Fruit fly (Drosophila melanogaster) whole organism, embryonic: ENCODE data around the gene Lim3.
A peak's percentile ranks its signal among the peaks of the same experiment; 100 is the strongest.

Experiments used
- Bgb ChIP-seq: fragments of 200-800 bp; sonication (Bioruptor generic); IDR thresholded peaks from 2 replicates; pipeline ENCODE4 v1.3.6; 2022; ENCODE audit warnings: missing biosample characterization, missing genetic modification characterization; ENCODE audit not compliant: partially characterized antibody
- CG10209 ChIP-seq: fragments of 200-800 bp; sonication (Bioruptor generic); optimal IDR thresholded peaks from 3 replicates; lab custom pipeline; 2017; ENCODE audit warnings: missing biosample characterization, mild to moderate bottlenecking, missing genetic modification characterization, missing genetic modification reagents
- CG12236 ChIP-seq: fragments of 200-800 bp; sonication (Bioruptor generic); optimal IDR thresholded peaks from 2 replicates; lab custom pipeline; 2016; ENCODE audit warnings: missing biosample characterization, missing genetic modification characterization
- CG15601 ChIP-seq: fragments of 200-800 bp; sonication (Bioruptor generic); optimal IDR thresholded peaks from 3 replicates; lab custom pipeline; 2019; ENCODE audit warnings: missing biosample characterization, mild to moderate bottlenecking, missing genetic modification characterization, moderate library complexity
- CG15696 ChIP-seq: fragments of 200-800 bp; sonication (Bioruptor generic); optimal IDR thresholded peaks from 2 replicates; lab custom pipeline; 2019; ENCODE audit warnings: missing biosample characterization, mild to moderate bottlenecking, missing genetic modification characterization, moderate library complexity
- CG16813 ChIP-seq: fragments of 200-800 bp; sonication (Bioruptor generic); IDR thresholded peaks from 3 replicates; pipeline ENCODE4 v1.3.6; 2022; ENCODE audit warnings: missing biosample characterization, missing genetic modification characterization; ENCODE audit not compliant: partially characterized antibody
- CG17186 ChIP-seq: fragments of 200-800 bp; sonication (Bioruptor generic); optimal IDR thresholded peaks from 3 replicates; lab custom pipeline; 2017; ENCODE audit warnings: missing biosample characterization, missing genetic modification reagents, missing genetic modification characterization
- CG17361 ChIP-seq: fragments of 200-800 bp; sonication (Bioruptor generic); IDR thresholded peaks from 3 replicates; pipeline ENCODE4 v1.3.6; 2022; ENCODE audit warnings: missing biosample characterization, missing genetic modification characterization
- CG17612 ChIP-seq: fragments of 200-800 bp; sonication (Bioruptor generic); IDR thresholded peaks from 2 replicates; pipeline ENCODE4 v1.3.6; 2022; ENCODE audit warnings: missing biosample characterization, missing genetic modification characterization
- CG18011 ChIP-seq: fragments of 200-800 bp; sonication (Bioruptor generic); optimal IDR thresholded peaks from 2 replicates; lab custom pipeline; 2017; ENCODE audit warnings: missing biosample characterization, missing genetic modification characterization, mild to moderate bottlenecking, moderate library complexity, missing genotype
- CG2202 ChIP-seq: fragments of 200-800 bp; sonication (Bioruptor generic); optimal IDR thresholded peaks from 2 replicates; lab custom pipeline; 2018; ENCODE audit warnings: missing biosample characterization, mild to moderate bottlenecking, missing genetic modification characterization
- CG30431 ChIP-seq: fragments of 200-800 bp; sonication (Bioruptor generic); optimal IDR thresholded peaks from 2 replicates; lab custom pipeline; 2017; ENCODE audit warnings: missing biosample characterization, missing genetic modification characterization
- CG33213 ChIP-seq: fragments of 200-800 bp; sonication (Bioruptor generic); optimal IDR thresholded peaks from 3 replicates; lab custom pipeline; 2016; ENCODE audit warnings: missing biosample characterization, missing genetic modification characterization
- CG33557 ChIP-seq: fragments of 200-800 bp; sonication (Bioruptor generic); optimal IDR thresholded peaks from 2 replicates; lab custom pipeline; 2019; ENCODE audit warnings: missing biosample characterization, mild to moderate bottlenecking, missing genetic modification characterization, moderate library complexity
- CG34224 ChIP-seq: fragments of 200-800 bp; sonication (Bioruptor generic); IDR thresholded peaks from 3 replicates; pipeline ENCODE4 v1.3.6; 2022; ENCODE audit warnings: missing biosample characterization, missing genetic modification characterization; ENCODE audit not compliant: partially characterized antibody
- CG4328 ChIP-seq: fragments of 200-800 bp; sonication (Bioruptor generic); optimal IDR thresholded peaks from 3 replicates; lab custom pipeline; 2017; ENCODE audit warnings: missing biosample characterization, missing genetic modification reagents, missing genetic modification characterization
- CG4424 ChIP-seq: fragments of 200-800 bp; sonication (Bioruptor generic); optimal IDR thresholded peaks from 3 replicates; lab custom pipeline; 2016; ENCODE audit warnings: missing biosample characterization, missing genetic modification characterization
- CG4617 ChIP-seq: fragments of 200-800 bp; sonication (Bioruptor generic); optimal IDR thresholded peaks from 3 replicates; lab custom pipeline; 2016; ENCODE audit warnings: missing biosample characterization, missing genetic modification characterization, borderline replicate concordance
- CG6689 ChIP-seq: fragments of 200-800 bp; sonication (Bioruptor generic); IDR thresholded peaks from 2 replicates; pipeline ENCODE4 v1.3.6; 2022; ENCODE audit warnings: missing biosample characterization, missing genetic modification characterization
- CG7271 ChIP-seq: fragments of 200-800 bp; sonication (Bioruptor generic); optimal IDR thresholded peaks from 2 replicates; lab custom pipeline; 2018; ENCODE audit warnings: missing biosample characterization, mild to moderate bottlenecking, missing genetic modification characterization, moderate library complexity
- CG7963 ChIP-seq: fragments of 200-800 bp; sonication (Bioruptor generic); IDR thresholded peaks from 3 replicates; pipeline ENCODE4 v1.3.6; 2022; ENCODE audit warnings: missing biosample characterization, missing genetic modification characterization; ENCODE audit not compliant: partially characterized antibody
- CG8924 ChIP-seq: fragments of 200-800 bp; optimal IDR thresholded peaks from 3 replicates; lab custom pipeline; 2019; ENCODE audit warnings: missing biosample characterization, mild to moderate bottlenecking, missing genetic modification characterization, moderate library complexity
- Dref ChIP-seq: fragments of 200-800 bp; sonication (Bioruptor generic); IDR thresholded peaks from 2 replicates; pipeline ENCODE4 v1.3.6; 2022; ENCODE audit warnings: missing biosample characterization, missing genetic modification characterization
- E2f1 ChIP-seq: fragments of 200-800 bp; sonication (Bioruptor generic); IDR thresholded peaks from 2 replicates; pipeline ENCODE4 v1.3.6; 2022; ENCODE audit warnings: missing biosample characterization, missing genetic modification characterization
- E2f2 ChIP-seq: fragments of 200-800 bp; sonication (Bioruptor generic); IDR thresholded peaks from 2 replicates; pipeline ENCODE4 v1.3.6; 2022; ENCODE audit warnings: missing biosample characterization, missing genetic modification characterization
- H15 ChIP-seq: fragments of 200-800 bp; sonication (Bioruptor generic); IDR thresholded peaks from 3 replicates; pipeline ENCODE4 v1.3.6; 2022; ENCODE audit warnings: missing biosample characterization, missing genetic modification characterization
- HmgZ ChIP-seq: fragments of 200-800 bp; sonication (Bioruptor generic); optimal IDR thresholded peaks from 2 replicates; lab custom pipeline; 2018; ENCODE audit warnings: missing biosample characterization, mild to moderate bottlenecking, missing genetic modification characterization
- Mad ChIP-seq: fragments of 200-800 bp; sonication (Bioruptor generic); optimal IDR thresholded peaks from 2 replicates; lab custom pipeline; 2016; ENCODE audit warnings: missing biosample characterization, missing genetic modification characterization
- Meics ChIP-seq: fragments of 200-800 bp; sonication (Bioruptor generic); optimal IDR thresholded peaks from 2 replicates; lab custom pipeline; 2017; ENCODE audit warnings: missing biosample characterization, mild to moderate bottlenecking, missing genetic modification characterization
- Nf-YB ChIP-seq: fragments of 200-800 bp; sonication (Bioruptor generic); optimal IDR thresholded peaks from 3 replicates; lab custom pipeline; 2019; ENCODE audit warnings: missing biosample characterization, mild to moderate bottlenecking, missing genetic modification characterization, moderate library complexity
- Opbp ChIP-seq: fragments of 200-800 bp; sonication (Bioruptor generic); IDR thresholded peaks from 3 replicates; pipeline ENCODE4 v1.3.6; 2022; ENCODE audit warnings: missing biosample characterization, missing genetic modification characterization; ENCODE audit not compliant: partially characterized antibody
- Pdp1 ChIP-seq, 2 experiments: fragments of 200-800 bp; sonication (Bioruptor generic); optimal IDR thresholded peaks; 3 replicates each; lab custom pipeline; 2016; ENCODE audit warnings: missing biosample characterization in 2 of 2, missing genetic modification characterization in 2 of 2, mild to moderate bottlenecking in 1 of 2, moderate library complexity in 1 of 2
- Rfx ChIP-seq: fragments of 200-800 bp; sonication (Bioruptor generic); IDR thresholded peaks from 2 replicates; pipeline ENCODE4 v1.3.6; 2022; ENCODE audit warnings: missing biosample characterization, missing genetic modification characterization
- aop ChIP-seq: fragments of 200-800 bp; sonication (Bioruptor generic); IDR thresholded peaks from 2 replicates; pipeline ENCODE4 v1.3.6; 2022; ENCODE audit warnings: missing biosample characterization, missing genetic modification characterization
- ap ChIP-seq: fragments of 200-800 bp; sonication (Bioruptor generic); IDR thresholded peaks from 2 replicates; pipeline ENCODE4 v1.3.6; 2022; ENCODE audit warnings: missing biosample characterization, missing genetic modification characterization
- ase ChIP-seq: fragments of 200-800 bp; sonication (Bioruptor generic); IDR thresholded peaks from 3 replicates; pipeline ENCODE4 v1.3.6; 2022; ENCODE audit warnings: missing biosample characterization, missing genetic modification characterization
- ato ChIP-seq: fragments of 200-800 bp; sonication (Bioruptor generic); IDR thresholded peaks from 2 replicates; pipeline ENCODE4 v1.3.6; 2022; ENCODE audit warnings: missing biosample characterization, missing genetic modification characterization; ENCODE audit not compliant: partially characterized antibody
- az2 ChIP-seq: fragments of 200-800 bp; sonication (Bioruptor generic); optimal IDR thresholded peaks from 3 replicates; lab custom pipeline; 2016; ENCODE audit warnings: missing biosample characterization, missing genetic modification characterization
- caup ChIP-seq: fragments of 200-800 bp; sonication (Bioruptor generic); optimal IDR thresholded peaks from 3 replicates; lab custom pipeline; 2017; ENCODE audit warnings: missing biosample characterization, mild to moderate bottlenecking, missing genetic modification characterization, moderate library complexity; ENCODE audit not compliant: severe bottlenecking
- corto ChIP-seq: fragments of 200-800 bp; sonication (Bioruptor generic); optimal IDR thresholded peaks from 2 replicates; lab custom pipeline; 2016; ENCODE audit warnings: missing biosample characterization, mild to moderate bottlenecking, missing genetic modification characterization, moderate library complexity
- crp ChIP-seq, 2 experiments: fragments of 200-800 bp; sonication (Bioruptor generic); optimal IDR thresholded peaks; 2 replicates in 1 of 2; 3 replicates in 1 of 2; lab custom pipeline; 2017; ENCODE audit warnings: missing biosample characterization in 2 of 2, missing genetic modification characterization in 2 of 2, mild to moderate bottlenecking in 1 of 2, moderate library complexity in 1 of 2
- dan ChIP-seq: fragments of 200-800 bp; sonication (Bioruptor generic); IDR thresholded peaks from 2 replicates; pipeline ENCODE4 v1.3.6; 2022; ENCODE audit warnings: missing biosample characterization, missing genetic modification characterization
- gro ChIP-seq: fragments of 200-800 bp; sonication (Bioruptor generic); optimal IDR thresholded peaks from 2 replicates; lab custom pipeline; 2016; ENCODE audit warnings: missing biosample characterization, missing genetic modification characterization
- ind ChIP-seq: fragments of 200-800 bp; sonication (Bioruptor generic); optimal IDR thresholded peaks from 3 replicates; lab custom pipeline; 2016; ENCODE audit warnings: missing biosample characterization, missing genetic modification characterization
- org-1 ChIP-seq: fragments of 200-800 bp; sonication (Bioruptor generic); optimal IDR thresholded peaks from 2 replicates; lab custom pipeline; 2017; ENCODE audit warnings: missing biosample characterization, missing genetic modification characterization
- phol ChIP-seq: fragments of 200-800 bp; sonication (Bioruptor generic); optimal IDR thresholded peaks from 3 replicates; lab custom pipeline; 2018; ENCODE audit warnings: missing biosample characterization, mild to moderate bottlenecking, missing genetic modification characterization, moderate library complexity
- pita ChIP-seq: fragments of 200-800 bp; sonication (Bioruptor generic); optimal IDR thresholded peaks from 2 replicates; lab custom pipeline; 2017; ENCODE audit warnings: missing biosample characterization, mild to moderate bottlenecking, missing genetic modification characterization
- pum ChIP-seq: fragments of 200-800 bp; sonication (Bioruptor generic); optimal IDR thresholded peaks from 2 replicates; lab custom pipeline; 2016; ENCODE audit warnings: missing biosample characterization, missing genetic modification characterization
- rib ChIP-seq: fragments of 200-800 bp; sonication (Bioruptor generic); IDR thresholded peaks from 2 replicates; pipeline ENCODE4 v1.3.6; 2022; ENCODE audit warnings: missing biosample characterization, missing genetic modification characterization
- sob ChIP-seq: fragments of 200-800 bp; sonication (Bioruptor generic); IDR thresholded peaks from 2 replicates; pipeline ENCODE4 v1.3.6; 2022; ENCODE audit warnings: missing biosample characterization, missing genetic modification characterization

Gene Lim3

dm6 chr2L:19123472-19124070, 15.3 kb upstream of the Lim3 start, which contains the start of gene Phb1 (continued):
- TF ChIP-seq Nf-YB (no peak), CG17186 (GFP tag; lab: Kevin White, UChicago) (no peak), Meics (GFP tag; lab: Kevin White, UChicago) (no peak), phol (peak; percentile 18), CG2202 (no peak), corto (GFP tag; lab: Kevin White, UChicago) (no peak), CG4328 (GFP tag; lab: Kevin White, UChicago) (no peak), Mad (GFP tag; lab: Kevin White, UChicago) (no peak), sob (GFP tag; lab: Robert Waterston, UW) (no peak), CG15696 (no peak), CG8924 (tag; lab: Kevin White, UChicago) (no peak), CG30431 (no peak), Pdp1 (GFP tag; optimal IDR thresholded peaks at IDR 0.05; lab: Kevin White, UChicago) (peak in 1 of 2 experiments; percentile 87), CG7963 (peak; percentile 95), dan (no peak), CG12236 (GFP tag; lab: Kevin White, UChicago) (no peak), org-1 (GFP tag; lab: Kevin White, UChicago) (no peak), Rfx (no peak), CG15601 (tag; lab: Kevin White, UChicago) (no peak), Dref (peak; percentile 89), CG4424 (no peak), Opbp (peak; percentile 92), CG17361 (no peak), crp (GFP tag; optimal IDR thresholded peaks at IDR 0.05; lab: Kevin White, UChicago) (peak in 1 of 2 experiments; percentile 16), CG10209 (GFP tag; lab: Kevin White, UChicago) (no peak), CG7271 (no peak), az2 (GFP tag; lab: Kevin White, UChicago) (no peak), E2f2 (GFP tag; lab: Robert Waterston, UW) (peak; percentile 88), rib (no peak), H15 (GFP tag; lab: Robert Waterston, UW) (no peak), CG4617 (GFP tag; lab: Kevin White, UChicago) (no peak), ato (GFP tag; lab: Robert Waterston, UW) (peak; percentile 96), CG16813 (peak; percentile 84), E2f1 (GFP tag; lab: Robert Waterston, UW) (no peak), ind (GFP tag; lab: Kevin White, UChicago) (no peak), pita (GFP tag; lab: Kevin White, UChicago) (no peak), CG18011 (GFP tag; lab: Kevin White, UChicago) (no peak), caup (GFP tag; lab: Kevin White, UChicago) (no peak), CG6689 (GFP tag; lab: Robert Waterston, UW) (no peak), CG34224 (GFP tag; lab: Robert Waterston, UW) (peak; percentile 94), gro (no peak), pum (GFP tag; lab: Kevin White, UChicago) (no peak), CG33557 (GFP tag; lab: Kevin White, UChicago) (no peak), HmgZ (tag; lab: Kevin White, UChicago) (no peak), ap (GFP tag; lab: Robert Waterston, UW) (no peak), CG17612 (GFP tag; lab: Robert Waterston, UW) (no peak), CG33213 (GFP tag; lab: Kevin White, UChicago) (no peak), ase (GFP tag; lab: Robert Waterston, UW) (no peak), aop (GFP tag; lab: Robert Waterston, UW) (no peak), Bgb (GFP tag; lab: Robert Waterston, UW) (peak; percentile 87)
